Fruit fly (Drosophila melanogaster) whole organism, embryonic: ENCODE measurements around the gene Yp1.

Source experiments
- CG8944 ChIP-seq: fragments of 200-800 bp; sonication (Bioruptor generic); optimal IDR thresholded peaks from 3 replicates; lab custom pipeline; 2016; ENCODE audit warnings: missing biosample characterization, missing genetic modification characterization
- Dip3 ChIP-seq: fragments of 200-800 bp; sonication (Bioruptor generic); optimal IDR thresholded peaks from 3 replicates; lab custom pipeline; 2016; ENCODE audit warnings: missing biosample characterization, missing genetic modification characterization
- Neu2 ChIP-seq: fragments of 200-800 bp; sonication (Bioruptor generic); optimal IDR thresholded peaks from 3 replicates; lab custom pipeline; 2016; ENCODE audit warnings: missing biosample characterization, missing genetic modification characterization, borderline replicate concordance
- Nf-YB ChIP-seq: fragments of 200-800 bp; sonication (Bioruptor generic); optimal IDR thresholded peaks from 3 replicates; lab custom pipeline; 2019; ENCODE audit warnings: missing biosample characterization, mild to moderate bottlenecking, missing genetic modification characterization, moderate library complexity
- TFAM ChIP-seq: fragments of 200-800 bp; sonication (Bioruptor generic); optimal IDR thresholded peaks from 2 replicates; lab custom pipeline; 2017; ENCODE audit warnings: missing biosample characterization, missing genetic modification characterization, inconsistent platforms
- chn ChIP-seq: fragments of 200-800 bp; sonication (Bioruptor generic); optimal IDR thresholded peaks from 2 replicates; lab custom pipeline; 2016; ENCODE audit warnings: missing biosample characterization, missing genetic modification characterization
- crp ChIP-seq, 2 experiments: fragments of 200-800 bp; sonication (Bioruptor generic); optimal IDR thresholded peaks; 2 replicates in 1 of 2; 3 replicates in 1 of 2; lab custom pipeline; 2017; ENCODE audit warnings: missing biosample characterization in 2 of 2, missing genetic modification characterization in 2 of 2, mild to moderate bottlenecking in 1 of 2, moderate library complexity in 1 of 2
- dysf ChIP-seq: fragments of 200-800 bp; sonication (Bioruptor generic); IDR thresholded peaks from 3 replicates; pipeline ENCODE4 v1.3.6; 2022; ENCODE audit warnings: missing biosample characterization, missing genetic modification characterization
- onecut ChIP-seq: fragments of 200-800 bp; sonication (Bioruptor generic); IDR thresholded peaks from 2 replicates; pipeline ENCODE4 v1.3.6; 2022; ENCODE audit warnings: missing biosample characterization, missing genetic modification characterization
- sima ChIP-seq: fragments of 200-800 bp; sonication (Bioruptor generic); optimal IDR thresholded peaks from 2 replicates; lab custom pipeline; 2016; ENCODE audit warnings: missing biosample characterization, missing genetic modification characterization

DNA sequence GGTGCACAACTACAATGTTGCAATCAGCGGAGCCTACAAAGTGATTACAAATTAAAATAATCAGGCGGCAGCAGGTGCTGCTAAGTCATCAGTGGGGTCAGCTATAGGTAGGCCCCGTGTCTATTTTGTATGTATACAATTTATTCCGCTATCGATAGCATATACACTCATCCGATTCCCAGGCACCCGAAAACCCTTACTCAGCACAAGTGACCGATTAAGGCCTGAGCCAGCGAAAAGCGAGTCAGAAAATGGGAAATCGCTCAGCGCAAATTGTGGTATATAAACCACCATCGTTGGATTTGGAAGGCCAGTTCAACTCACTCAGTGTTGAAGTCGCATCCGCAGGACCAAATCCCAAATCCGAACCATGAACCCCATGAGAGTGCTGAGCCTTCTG lies at the start of gene Yp1:
- no peak for TF ChIP-seq dysf
- TF ChIP-seq Nf-YB (GFP tag; lab: Kevin White, UChicago), result no peak
- TF ChIP-seq onecut, result no peak
- TF ChIP-seq Neu2 (GFP tag; lab: Kevin White, UChicago), result no peak
- TF ChIP-seq CG8944, result no peak
- no peak for TF ChIP-seq sima (GFP tag; lab: Kevin White, UChicago)
- TF ChIP-seq crp (GFP tag; optimal IDR thresholded peaks at IDR 0.05; lab: Kevin White, UChicago), result no peak
- TF ChIP-seq chn, result no peak
- no peak for TF ChIP-seq Dip3 (GFP tag; lab: Kevin White, UChicago)
- TF ChIP-seq TFAM (GFP tag; lab: Kevin White, UChicago), result no peak
